Worm (Caenorhabditis elegans): ENCODE data around the gene srw-56.

Gene srw-56

ce11 chrV:15965114-15965513 lies 12.5 kb upstream of the srw-56 start, which contains the start of gene sri-2:
Gene sri-2, minus strand, starts transcription at chrV:15965214.
- TF ChIP-seq hmg-4 (GFP tag; optimal IDR thresholded peaks at IDR 0.05): no peak
- TF ChIP-seq sea-1 (GFP tag; conservative IDR thresholded peaks at IDR 0.05): no peak
- no peak for TF ChIP-seq flt-1 (GFP tag; IDR thresholded peaks at IDR 0.05)
- TF ChIP-seq tbx-11 (GFP tag; IDR thresholded peaks at IDR 0.05): no peak
- TF ChIP-seq tbx-37 (GFP tag; conservative IDR thresholded peaks at IDR 0.05): no peak
- TF ChIP-seq F13C5.2 (tag; optimal IDR thresholded peaks at IDR 0.05): no peak
- no peak for TF ChIP-seq tra-4 (tag; optimal IDR thresholded peaks at IDR 0.05)
- no peak for TF ChIP-seq hmbx-1 (tag; optimal IDR thresholded peaks at IDR 0.05)

ce11 chrV:15959456-15959855 lies 6.8 kb upstream of the srw-56 start:
- TF ChIP-seq F13C5.2 (tag; optimal IDR thresholded peaks at IDR 0.05) (no peak), ama-1 (optimal IDR thresholded peaks at IDR 0.05) (no peak), ets-7 (tag; optimal IDR thresholded peaks at IDR 0.05) (no peak), flt-1 (GFP tag; IDR thresholded peaks at IDR 0.05) (no peak), ceh-13 (GFP tag; optimal IDR thresholded peaks at IDR 0.05) (no peak), sea-1 (GFP tag; conservative IDR thresholded peaks at IDR 0.05) (no peak), tra-4 (tag; optimal IDR thresholded peaks at IDR 0.05) (no peak), pes-1 (GFP tag; IDR thresholded peaks at IDR 0.05) (no peak), scrt-1 (GFP tag; IDR thresholded peaks at IDR 0.05) (no peak), ceh-36 (tag; optimal IDR thresholded peaks at IDR 0.05) (no peak), hnd-1 (tag; optimal IDR thresholded peaks at IDR 0.05) (no peak), tbx-11 (GFP tag; IDR thresholded peaks at IDR 0.05) (no peak), hmbx-1 (tag; optimal IDR thresholded peaks at IDR 0.05) (no peak), tbx-37 (GFP tag; conservative IDR thresholded peaks at IDR 0.05) (no peak), hmg-4 (GFP tag; optimal IDR thresholded peaks at IDR 0.05) (no peak), aly-1 (tag; optimal IDR thresholded peaks at IDR 0.05) (no peak)

- TF ChIP-seq ama-1 (optimal IDR thresholded peaks at IDR 0.05) (no peak), pes-1 (GFP tag; IDR thresholded peaks at IDR 0.05) (no peak), aly-1 (tag; optimal IDR thresholded peaks at IDR 0.05) (no peak)
These were observed 4.4 kb upstream of the srw-56 start, which contains the start of gene F36G9.3 for ce11 chrV:15957098-15957497. Gene F36G9.3, plus strand, starts transcription at chrV:15957398.

- TF ChIP-seq tbx-11 (GFP tag; IDR thresholded peaks at IDR 0.05): no peak
- TF ChIP-seq scrt-1 (GFP tag; IDR thresholded peaks at IDR 0.05): no peak
- TF ChIP-seq hnd-1 (tag; optimal IDR thresholded peaks at IDR 0.05): no peak
- TF ChIP-seq tbx-37 (GFP tag; conservative IDR thresholded peaks at IDR 0.05): no peak
- no peak for TF ChIP-seq tra-4 (tag; optimal IDR thresholded peaks at IDR 0.05)
- TF ChIP-seq ets-7 (tag; optimal IDR thresholded peaks at IDR 0.05): no peak
These were observed 2.8 kb upstream of the srw-56 start, which contains the start of gene srh-186 for ce11 chrV:15955497-15955896. Gene srh-186, plus strand, starts transcription at chrV:15955797.

ce11 chrV:15954932-15955331 lies 2.3 kb upstream of the srw-56 start, which contains the start of gene srw-57:
Gene srw-57, minus strand, starts transcription at chrV:15955032.
- TF ChIP-seq ceh-13 (GFP tag; optimal IDR thresholded peaks at IDR 0.05) (no peak), B0310.2 (tag; optimal IDR thresholded peaks at IDR 0.05) (no peak), sea-1 (GFP tag; conservative IDR thresholded peaks at IDR 0.05) (no peak), hmg-4 (GFP tag; optimal IDR thresholded peaks at IDR 0.05) (no peak), ama-1 (optimal IDR thresholded peaks at IDR 0.05) (no peak), flt-1 (GFP tag; IDR thresholded peaks at IDR 0.05) (no peak), pes-1 (GFP tag; IDR thresholded peaks at IDR 0.05) (no peak), ets-7 (tag; optimal IDR thresholded peaks at IDR 0.05) (no peak)

ce11 chrV:15950903-15951302 lies 1.8 kb downstream of the srw-56 start, which contains the start of gene srw-59:
Gene srw-59, minus strand, starts transcription at chrV:15951003.
- TF ChIP-seq ceh-36 (tag; optimal IDR thresholded peaks at IDR 0.05): no peak
- TF ChIP-seq ama-1 (optimal IDR thresholded peaks at IDR 0.05): no peak
- TF ChIP-seq ets-7 (tag; optimal IDR thresholded peaks at IDR 0.05): no peak
- TF ChIP-seq flt-1 (GFP tag; IDR thresholded peaks at IDR 0.05): no peak
- no peak for TF ChIP-seq pes-1 (GFP tag; IDR thresholded peaks at IDR 0.05)
- no peak for TF ChIP-seq hnd-1 (tag; optimal IDR thresholded peaks at IDR 0.05)
- TF ChIP-seq F13C5.2 (tag; optimal IDR thresholded peaks at IDR 0.05): no peak
- no peak for TF ChIP-seq hmbx-1 (tag; optimal IDR thresholded peaks at IDR 0.05)

ce11 chrV:15943125-15943524 lies 9.5 kb downstream of the srw-56 start, which contains the start of gene srw-53:
Gene srw-53, plus strand, starts transcription at chrV:15943425.
- TF ChIP-seq ceh-36 (tag; optimal IDR thresholded peaks at IDR 0.05) (no peak), tbx-11 (GFP tag; IDR thresholded peaks at IDR 0.05) (no peak), hmg-4 (GFP tag; optimal IDR thresholded peaks at IDR 0.05) (no peak), B0310.2 (tag; optimal IDR thresholded peaks at IDR 0.05) (no peak), tra-4 (tag; optimal IDR thresholded peaks at IDR 0.05) (no peak), aly-1 (tag; optimal IDR thresholded peaks at IDR 0.05) (no peak)

- TF ChIP-seq scrt-1 (GFP tag; IDR thresholded peaks at IDR 0.05): no peak
- no peak for TF ChIP-seq ceh-36 (tag; optimal IDR thresholded peaks at IDR 0.05)
- no peak for TF ChIP-seq aly-1 (tag; optimal IDR thresholded peaks at IDR 0.05)
- no peak for TF ChIP-seq sea-1 (GFP tag; conservative IDR thresholded peaks at IDR 0.05)
These were observed 12.4 kb downstream of the srw-56 start, which contains the start of gene srw-55 for ce11 chrV:15940254-15940653. Gene srw-55, minus strand, starts transcription at chrV:15940354.

- TF ChIP-seq tra-4 (tag; optimal IDR thresholded peaks at IDR 0.05) (no peak), flt-1 (GFP tag; IDR thresholded peaks at IDR 0.05) (no peak), pes-1 (GFP tag; IDR thresholded peaks at IDR 0.05) (no peak), ama-1 (optimal IDR thresholded peaks at IDR 0.05) (no peak), ceh-36 (tag; optimal IDR thresholded peaks at IDR 0.05) (no peak), sea-1 (GFP tag; conservative IDR thresholded peaks at IDR 0.05) (no peak), hmbx-1 (tag; optimal IDR thresholded peaks at IDR 0.05) (no peak)
These were observed 20.3 kb downstream of the srw-56 start, which contains the start of gene srw-26 for ce11 chrV:15932390-15932789. Gene srw-26, minus strand, starts transcription at chrV:15932490.
